Fruit fly (Drosophila melanogaster): ENCODE data around the gene aus.
A peak's percentile ranks its signal among the peaks of the same experiment; 100 is the strongest.

aus gene

dm6 chr3R:21388564-21388963 lies 39.2 kb upstream of the aus start, which contains the start of gene bap (continued):
- TF ChIP-seq CG6683 (GFP tag; optimal IDR thresholded peaks at IDR 0.05) = no peak
- TF ChIP-seq Jarid2 (GFP tag; optimal IDR thresholded peaks at IDR 0.05) = peak; percentile 19
- no peak for TF ChIP-seq GATAe (GFP tag; conservative IDR thresholded peaks at IDR 0.05)

DNA sequence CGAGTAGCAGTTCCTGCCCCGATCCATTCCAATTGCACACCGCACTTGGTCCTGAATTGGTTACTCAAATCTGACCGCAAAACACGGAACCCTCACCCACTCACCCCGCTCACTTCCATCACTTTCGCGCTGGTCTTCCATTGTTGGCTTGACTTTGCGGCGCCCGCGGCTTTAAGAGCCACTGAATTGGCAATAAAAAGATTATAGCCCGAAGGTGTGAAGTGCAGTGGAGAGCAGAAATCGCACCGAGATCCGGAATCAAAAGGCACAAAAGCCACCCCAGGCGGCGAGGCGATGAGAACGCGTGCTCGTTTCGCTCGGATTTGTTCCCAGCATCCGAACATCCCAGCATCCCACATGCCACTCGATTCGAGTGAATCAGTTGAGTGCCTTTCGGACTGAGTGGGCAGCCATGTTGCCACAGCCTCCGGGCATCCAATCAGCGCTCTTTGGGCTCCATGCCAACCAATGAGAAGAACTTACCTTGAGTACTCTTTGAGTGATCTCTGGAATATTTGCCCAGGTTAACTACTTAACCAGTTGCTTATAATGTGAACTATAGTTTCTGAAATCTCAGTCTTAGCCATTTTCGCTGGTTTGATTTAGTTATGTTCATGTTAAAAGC lies 38.1 kb upstream of the aus start:
- peak in 1 of 2 experiments; percentile 85 for TF ChIP-seq tll (GFP tag; optimal IDR thresholded peaks at IDR 0.05)
- TF ChIP-seq crol (GFP tag; IDR thresholded peaks at IDR 0.05) = 0 out of 2 replicates have a peak, but pooled peaks have one; percentile 36
- TF ChIP-seq bbx (GFP tag; IDR thresholded peaks at IDR 0.05; ENCODE audit: partially characterized antibody) = peak; percentile 46; the same call in 1 of the 2 replicates
- TF ChIP-seq CG17328 (GFP tag; IDR thresholded peaks at IDR 0.05) = 0 out of 2 replicates have a peak, but pooled peaks have one; percentile 23
- peak; percentile 48; the same call in 1 of the 2 replicates for TF ChIP-seq Nf-YA (GFP tag; IDR thresholded peaks at IDR 0.05)
- TF ChIP-seq cato (GFP tag; optimal IDR thresholded peaks at IDR 0.05; ENCODE audit: borderline replicate concordance) = no peak
- peak; percentile 6 for TF ChIP-seq cad (GFP tag; optimal IDR thresholded peaks at IDR 0.05)
- TF ChIP-seq CG3838 (GFP tag; optimal IDR thresholded peaks at IDR 0.05) = no peak
- no peak for TF ChIP-seq CG2712 (tag; optimal IDR thresholded peaks at IDR 0.05)
- peak; percentile 53 for TF ChIP-seq Deaf1 (tag; optimal IDR thresholded peaks at IDR 0.05)
- peak; percentile 67 for TF ChIP-seq pros (GFP tag; optimal IDR thresholded peaks at IDR 0.05)
- peak; percentile 23 for TF ChIP-seq phol (tag; optimal IDR thresholded peaks at IDR 0.05)
- TF ChIP-seq Nf-YC (tag; optimal IDR thresholded peaks at IDR 0.05) = peak; percentile 96
- no peak for TF ChIP-seq CG31388 (GFP tag; optimal IDR thresholded peaks at IDR 0.05)
- peak; percentile 98 for TF ChIP-seq z (GFP tag; IDR thresholded peaks at IDR 0.05)
- TF ChIP-seq D (optimal IDR thresholded peaks at IDR 0.05) = peak; percentile 87
- no peak for TF ChIP-seq D (GFP tag; optimal IDR thresholded peaks at IDR 0.05)
- TF ChIP-seq CG16813 (GFP tag; IDR thresholded peaks at IDR 0.05; ENCODE audit: partially characterized antibody) = no peak
- TF ChIP-seq Bgb (GFP tag; IDR thresholded peaks at IDR 0.05; ENCODE audit: partially characterized antibody) = peak; percentile 15; the same call in 1 of the 2 replicates
- peak; percentile 11 for TF ChIP-seq oc (tag; optimal IDR thresholded peaks at IDR 0.05)
- peak; percentile 99 for TF ChIP-seq Nf-YB (GFP tag; optimal IDR thresholded peaks at IDR 0.05)
- no peak for TF ChIP-seq Dfd (GFP tag; optimal IDR thresholded peaks at IDR 0.05)
- no peak for TF ChIP-seq CG6765 (GFP tag; optimal IDR thresholded peaks at IDR 0.05)

dm6 chr3R:21386132-21386531 lies 36.7 kb upstream of the aus start:
- TF ChIP-seq CTCF (GFP tag; optimal IDR thresholded peaks at IDR 0.05) (peak; percentile 78), CG32767 (GFP tag; IDR thresholded peaks at IDR 0.05) (no peak), Scr (GFP tag; IDR thresholded peaks at IDR 0.05; ENCODE audit: partially characterized antibody) (no peak), Deaf1 (tag; optimal IDR thresholded peaks at IDR 0.05) (no peak), knrl (GFP tag; IDR thresholded peaks at IDR 0.05; ENCODE audit: partially characterized antibody) (peak; percentile 47; the same call in 1 of the 3 replicates), hkb (optimal IDR thresholded peaks at IDR 0.05) (no peak), hkb (GFP tag; IDR thresholded peaks at IDR 0.05) (no peak), pzg (GFP tag; optimal IDR thresholded peaks at IDR 0.05) (peak; percentile 26), Atf6 (GFP tag; IDR thresholded peaks at IDR 0.05) (no peak), Opbp (GFP tag; IDR thresholded peaks at IDR 0.05; ENCODE audit: partially characterized antibody) (peak; percentile 70), CG14710 (tag; optimal IDR thresholded peaks at IDR 0.05) (peak; percentile 23), CG42726 (GFP tag; IDR thresholded peaks at IDR 0.05; ENCODE audit: partially characterized antibody) (peak; percentile 49; the same call in 1 of the 2 replicates), CrebB (tag; optimal IDR thresholded peaks at IDR 0.05) (no peak), sens (GFP tag) (peak; percentile 44), CG2199 (GFP tag; IDR thresholded peaks at IDR 0.05) (0 out of 3 replicates have a peak, but pooled peaks have one; percentile 35), chn (GFP tag; optimal IDR thresholded peaks at IDR 0.05) (no peak), bigmax (GFP tag; optimal IDR thresholded peaks at IDR 0.05) (no peak), Elba2 (GFP tag; optimal IDR thresholded peaks at IDR 0.05) (peak; percentile 90), CoRest (tag; optimal IDR thresholded peaks at IDR 0.05) (peak; percentile 22), insv (GFP tag; optimal IDR thresholded peaks at IDR 0.05) (peak in 1 of 2 experiments; percentile 22), twi (tag; optimal IDR thresholded peaks at IDR 0.05) (no peak), HmgZ (tag; optimal IDR thresholded peaks at IDR 0.05) (peak; percentile 37), abd-A (tag; optimal IDR thresholded peaks at IDR 0.05) (peak; percentile 54)

Data from whole organism, embryonic.